Fruit fly (Drosophila melanogaster) whole organism, embryonic: ENCODE data around the gene Tsp5D.

Source experiments
- ATbp ChIP-seq: fragments of 200-800 bp; sonication (Bioruptor generic); optimal IDR thresholded peaks from 2 replicates; lab custom pipeline; 2017; ENCODE audit warnings: missing biosample characterization, mild to moderate bottlenecking, missing genetic modification characterization, missing genetic modification reagents
- Antp ChIP-seq: fragments of 200-800 bp; sonication (Bioruptor generic); optimal IDR thresholded peaks from 3 replicates; lab custom pipeline; 2016; ENCODE audit warnings: missing biosample characterization, missing genetic modification characterization
- B-H1 ChIP-seq: fragments of 200-800 bp; sonication (Bioruptor generic); IDR thresholded peaks from 3 replicates; pipeline ENCODE4 v1.3.6; 2022; ENCODE audit warnings: missing biosample characterization, missing genetic modification characterization
- CG10209 ChIP-seq: fragments of 200-800 bp; sonication (Bioruptor generic); optimal IDR thresholded peaks from 3 replicates; lab custom pipeline; 2017; ENCODE audit warnings: missing biosample characterization, mild to moderate bottlenecking, missing genetic modification characterization, missing genetic modification reagents
- CG10366 ChIP-seq: fragments of 200-800 bp; sonication (Bioruptor generic); IDR thresholded peaks from 2 replicates; pipeline ENCODE4 v1.3.6; 2022; ENCODE audit warnings: missing biosample characterization, missing genetic modification characterization
- CG10979 ChIP-seq: fragments of 200-800 bp; sonication (Bioruptor generic); optimal IDR thresholded peaks from 2 replicates; lab custom pipeline; 2018; ENCODE audit warnings: missing biosample characterization, mild to moderate bottlenecking, missing genetic modification characterization, moderate library complexity
- CG12071 ChIP-seq: fragments of 200-800 bp; sonication (Bioruptor generic); optimal IDR thresholded peaks from 3 replicates; lab custom pipeline; 2018; ENCODE audit warnings: missing biosample characterization, mild to moderate bottlenecking, missing genetic modification characterization
- CG12659 ChIP-seq: fragments of 200-800 bp; sonication (Bioruptor generic); optimal IDR thresholded peaks from 3 replicates; lab custom pipeline; 2017; ENCODE audit warnings: mild to moderate bottlenecking, missing biosample characterization, missing genetic modification reagents, missing genetic modification characterization
- CG12769 ChIP-seq: fragments of 200-800 bp; sonication (Bioruptor generic); optimal IDR thresholded peaks from 2 replicates; lab custom pipeline; 2019; ENCODE audit warnings: missing biosample characterization, mild to moderate bottlenecking, missing genetic modification characterization, moderate library complexity
- CG14965 ChIP-seq: fragments of 200-800 bp; sonication (Bioruptor generic); optimal IDR thresholded peaks from 2 replicates; lab custom pipeline; 2016; ENCODE audit warnings: missing biosample characterization, missing genetic modification characterization, borderline replicate concordance
- CG1647 ChIP-seq: fragments of 200-800 bp; sonication (Bioruptor generic); optimal IDR thresholded peaks from 3 replicates; lab custom pipeline; 2016; ENCODE audit warnings: missing biosample characterization, missing genetic modification characterization
- CG17385 ChIP-seq: fragments of 200-800 bp; sonication (Bioruptor generic); optimal IDR thresholded peaks from 3 replicates; lab custom pipeline; 2018; ENCODE audit warnings: missing biosample characterization, mild to moderate bottlenecking, missing genetic modification characterization
- CG18262 ChIP-seq: fragments of 200-800 bp; optimal IDR thresholded peaks from 3 replicates; lab custom pipeline; 2019; ENCODE audit warnings: missing biosample characterization, mild to moderate bottlenecking, missing genetic modification characterization, moderate library complexity
- CG2678 ChIP-seq: fragments of 200-800 bp; sonication (Bioruptor generic); optimal IDR thresholded peaks from 3 replicates; lab custom pipeline; 2019; ENCODE audit warnings: missing biosample characterization, mild to moderate bottlenecking, missing genetic modification characterization, moderate library complexity
- CG2712 ChIP-seq: fragments of 200-800 bp; optimal IDR thresholded peaks from 3 replicates; lab custom pipeline; 2019; ENCODE audit warnings: missing biosample characterization, mild to moderate bottlenecking, missing genetic modification characterization, moderate library complexity
- CG34422 ChIP-seq: fragments of 200-800 bp; sonication (Bioruptor generic); IDR thresholded peaks from 3 replicates; pipeline ENCODE4 v1.3.6; 2022; ENCODE audit warnings: missing biosample characterization, missing genetic modification characterization
- CG4360 ChIP-seq: fragments of 200-800 bp; sonication (Bioruptor generic); IDR thresholded peaks from 2 replicates; pipeline ENCODE4 v1.3.6; 2022; ENCODE audit warnings: missing biosample characterization, missing genetic modification characterization
- CG4617 ChIP-seq: fragments of 200-800 bp; sonication (Bioruptor generic); optimal IDR thresholded peaks from 3 replicates; lab custom pipeline; 2016; ENCODE audit warnings: missing biosample characterization, missing genetic modification characterization, borderline replicate concordance
- CG4730 ChIP-seq: fragments of 200-800 bp; sonication (Bioruptor generic); IDR thresholded peaks from 2 replicates; pipeline ENCODE4 v1.3.6; 2022; ENCODE audit warnings: missing biosample characterization, missing genetic modification characterization
- CG6765 ChIP-seq: fragments of 200-800 bp; sonication (Bioruptor generic); optimal IDR thresholded peaks from 3 replicates; lab custom pipeline; 2017; ENCODE audit warnings: missing biosample characterization, mild to moderate bottlenecking, missing genetic modification characterization
- CG7357 ChIP-seq: fragments of 200-800 bp; sonication (Bioruptor generic); IDR thresholded peaks from 3 replicates; pipeline ENCODE4 v1.3.6; 2022; ENCODE audit warnings: missing biosample characterization, missing genetic modification characterization
- CHES-1-like ChIP-seq: fragments of 200-800 bp; sonication (Bioruptor generic); optimal IDR thresholded peaks from 2 replicates; lab custom pipeline; 2016; ENCODE audit warnings: missing biosample characterization, missing genetic modification characterization
- CoRest ChIP-seq: fragments of 200-800 bp; sonication (Bioruptor generic); optimal IDR thresholded peaks from 3 replicates; lab custom pipeline; 2018; ENCODE audit warnings: missing biosample characterization, mild to moderate bottlenecking, missing genetic modification characterization, moderate library complexity
- Dbx ChIP-seq: fragments of 200-800 bp; sonication (Bioruptor generic); IDR thresholded peaks from 3 replicates; pipeline ENCODE4 v1.3.6; 2022; ENCODE audit warnings: missing biosample characterization, missing genetic modification characterization
- Dip3 ChIP-seq: fragments of 200-800 bp; sonication (Bioruptor generic); optimal IDR thresholded peaks from 3 replicates; lab custom pipeline; 2016; ENCODE audit warnings: missing biosample characterization, missing genetic modification characterization
- Dp ChIP-seq: fragments of 200-800 bp; sonication (Bioruptor generic); optimal IDR thresholded peaks from 2 replicates; lab custom pipeline; 2018; ENCODE audit warnings: missing biosample characterization, mild to moderate bottlenecking, missing genetic modification characterization, moderate library complexity
- E2f2 ChIP-seq: fragments of 200-800 bp; sonication (Bioruptor generic); IDR thresholded peaks from 2 replicates; pipeline ENCODE4 v1.3.6; 2022; ENCODE audit warnings: missing biosample characterization, missing genetic modification characterization
- Mes4 ChIP-seq: fragments of 200-800 bp; sonication (Bioruptor generic); optimal IDR thresholded peaks from 2 replicates; lab custom pipeline; 2016; ENCODE audit warnings: missing biosample characterization, missing genetic modification characterization
- Neu2 ChIP-seq: fragments of 200-800 bp; sonication (Bioruptor generic); optimal IDR thresholded peaks from 3 replicates; lab custom pipeline; 2016; ENCODE audit warnings: missing biosample characterization, missing genetic modification characterization, borderline replicate concordance
- Poxn ChIP-seq: fragments of 200-800 bp; sonication (Bioruptor generic); IDR thresholded peaks from 2 replicates; pipeline ENCODE4 v1.3.6; 2022; ENCODE audit warnings: missing biosample characterization, missing genetic modification characterization
- Ptx1 ChIP-seq: fragments of 200-800 bp; sonication (Bioruptor generic); IDR thresholded peaks from 2 replicates; pipeline ENCODE4 v1.3.6; 2022; ENCODE audit warnings: missing biosample characterization, missing genetic modification characterization
- Rfx ChIP-seq: fragments of 200-800 bp; sonication (Bioruptor generic); IDR thresholded peaks from 2 replicates; pipeline ENCODE4 v1.3.6; 2022; ENCODE audit warnings: missing biosample characterization, missing genetic modification characterization
- Sin3A ChIP-seq: fragments of >200 bp; optimal IDR thresholded peaks from 2 replicates; lab custom pipeline; 2018
- amos ChIP-seq: fragments of 200-800 bp; sonication (Bioruptor generic); IDR thresholded peaks from 2 replicates; pipeline ENCODE4 v1.3.6; 2022; ENCODE audit warnings: missing biosample characterization, missing genetic modification characterization; ENCODE audit not compliant: partially characterized antibody
- bab2 ChIP-seq: fragments of 200-800 bp; sonication (Bioruptor generic); optimal IDR thresholded peaks from 2 replicates; lab custom pipeline; 2016; ENCODE audit warnings: missing biosample characterization, missing genetic modification characterization
- esg ChIP-seq: fragments of 200-800 bp; sonication (Bioruptor generic); conservative IDR thresholded peaks from 2 replicates; pipeline ENCODE4 v1.3.6; 2022; ENCODE audit warnings: missing biosample characterization, missing genetic modification characterization
- exex ChIP-seq: fragments of 200-800 bp; sonication (Bioruptor generic); optimal IDR thresholded peaks from 4 replicates; lab custom pipeline; 2018; ENCODE audit warnings: missing biosample characterization, mild to moderate bottlenecking, missing genetic modification characterization, moderate library complexity
- hkb ChIP-seq, 2 experiments: fragments of 200-800 bp in 1 of 2; fragments of >200 bp in 1 of 2; sonication (Bioruptor generic) in 1 of 2; IDR thresholded peaks in 1 of 2; optimal IDR thresholded peaks in 1 of 2; 2 replicates each; pipeline versions ENCODE4 v1.3.6 to Lab custom; 2017 to 2022; ENCODE audit warnings: missing biosample characterization in 1 of 2, missing genetic modification characterization in 1 of 2
- jumu ChIP-seq: fragments of 200-800 bp; sonication (Bioruptor generic); optimal IDR thresholded peaks from 3 replicates; lab custom pipeline; 2016; ENCODE audit warnings: missing biosample characterization, missing genetic modification characterization
- lilli ChIP-seq: fragments of 200-800 bp; sonication (Bioruptor generic); optimal IDR thresholded peaks from 3 replicates; lab custom pipeline; 2016; ENCODE audit warnings: missing biosample characterization, missing genetic modification characterization
- nmo ChIP-seq: fragments of 200-800 bp; sonication (Bioruptor generic); optimal IDR thresholded peaks from 2 replicates; lab custom pipeline; 2018; ENCODE audit warnings: missing biosample characterization, mild to moderate bottlenecking, missing genetic modification characterization, moderate library complexity
- oc ChIP-seq: fragments of 200-800 bp; sonication (Bioruptor generic); optimal IDR thresholded peaks from 2 replicates; lab custom pipeline; 2018; ENCODE audit warnings: missing biosample characterization, mild to moderate bottlenecking, missing genetic modification characterization, moderate library complexity
- onecut ChIP-seq: fragments of 200-800 bp; sonication (Bioruptor generic); IDR thresholded peaks from 2 replicates; pipeline ENCODE4 v1.3.6; 2022; ENCODE audit warnings: missing biosample characterization, missing genetic modification characterization
- slbo ChIP-seq: fragments of 200-800 bp; sonication (Bioruptor generic); IDR thresholded peaks from 2 replicates; pipeline ENCODE4 v1.3.6; 2022; ENCODE audit warnings: missing biosample characterization, missing genetic modification characterization
- sr ChIP-seq: fragments of 200-800 bp; sonication (Bioruptor generic); IDR thresholded peaks from 3 replicates; pipeline ENCODE4 v1.3.6; 2022; ENCODE audit warnings: missing biosample characterization, missing genetic modification characterization
- stc ChIP-seq: fragments of 200-800 bp; sonication (Bioruptor generic); IDR thresholded peaks from 2 replicates; pipeline ENCODE4 v1.3.6; 2022; ENCODE audit warnings: missing biosample characterization, missing genetic modification characterization
- tna ChIP-seq: fragments of 200-800 bp; sonication (Bioruptor generic); IDR thresholded peaks from 2 replicates; pipeline ENCODE4 v1.3.6; 2022; ENCODE audit warnings: missing biosample characterization, missing genetic modification characterization; ENCODE audit not compliant: partially characterized antibody
- wor ChIP-seq: fragments of 200-800 bp; sonication (Bioruptor generic); IDR thresholded peaks from 2 replicates; pipeline ENCODE4 v1.3.6; 2022; ENCODE audit warnings: missing biosample characterization, missing genetic modification characterization

Gene Tsp5D

DNA sequence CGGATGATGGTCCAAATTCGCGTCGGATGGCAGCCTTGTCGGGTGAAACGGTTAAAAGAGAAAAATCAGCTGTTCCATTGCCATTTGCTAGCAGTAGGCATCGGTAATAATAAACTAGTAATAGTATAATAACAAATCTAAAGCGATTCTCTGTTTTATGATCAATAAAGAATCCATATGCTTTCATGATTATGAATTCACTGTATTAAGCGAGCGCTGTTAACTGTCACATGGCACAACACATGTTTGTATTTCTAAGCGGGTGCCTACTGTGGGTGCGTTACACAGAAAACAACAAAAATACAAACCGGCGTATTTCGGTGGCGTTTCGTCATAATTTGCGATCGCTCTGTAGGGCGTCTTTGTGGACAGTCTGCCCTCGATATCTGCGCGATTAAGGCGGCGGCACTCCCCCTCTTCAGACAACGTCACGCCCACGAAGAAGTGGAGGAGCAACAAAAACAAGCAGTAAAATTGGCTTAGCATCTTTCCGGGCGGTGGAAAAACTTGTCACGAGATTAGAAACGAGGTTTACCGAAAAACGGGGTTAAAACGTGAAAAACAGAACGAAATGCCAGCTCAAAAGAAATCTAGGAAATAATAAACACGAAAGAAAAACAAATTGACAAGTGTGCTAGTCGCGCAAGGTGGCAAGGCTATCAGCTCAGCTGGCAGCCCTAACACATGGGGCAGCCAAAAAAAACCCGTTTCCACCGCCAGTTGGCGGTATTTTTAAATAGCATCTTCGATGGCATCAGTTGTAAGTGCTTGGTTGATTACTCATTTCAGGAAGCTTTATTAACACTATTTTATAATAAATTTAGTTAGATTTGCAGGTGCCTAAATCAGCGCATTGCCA, 16.4 kb upstream of the Tsp5D start, which contains the start of the genes Nep1 and Mipp2 (continued):
- TF ChIP-seq CG10979 (tag; lab: Kevin White, UChicago) (no peak), CHES-1-like (GFP tag; lab: Kevin White, UChicago) (peak; percentile 40), Mes4 (GFP tag; lab: Kevin White, UChicago) (peak; percentile 9), bab2 (GFP tag; lab: Kevin White, UChicago) (peak; percentile 53), CG17385 (GFP tag; lab: Kevin White, UChicago) (no peak), Neu2 (GFP tag; lab: Kevin White, UChicago) (no peak), sr (GFP tag; lab: Robert Waterston, UW) (no peak), jumu (peak; percentile 59), Ptx1 (GFP tag; lab: Robert Waterston, UW) (peak; percentile 48), wor (GFP tag; lab: Robert Waterston, UW) (0 out of 2 replicates have a peak, but pooled peaks have one; percentile 10), CG12769 (tag; lab: Kevin White, UChicago) (peak; percentile 51), CG2712 (peak; percentile 18), Poxn (GFP tag; lab: Robert Waterston, UW) (no peak), CG4360 (GFP tag; lab: Robert Waterston, UW) (0 out of 2 replicates have a peak, but pooled peaks have one; percentile 5), Dbx (no peak; the same call in 1 of the 3 replicates), Dp (GFP tag; lab: Kevin White, UChicago) (peak; percentile 71), oc (tag; lab: Kevin White, UChicago) (no peak), CG2678 (peak; percentile 52), CG34422 (peak; percentile 46; the same call in 1 of the 3 replicates), CG12659 (GFP tag; lab: Kevin White, UChicago) (peak; percentile 42), ATbp (GFP tag; lab: Kevin White, UChicago) (peak; percentile 11), slbo (GFP tag; lab: Robert Waterston, UW) (peak; percentile 76), E2f2 (GFP tag; lab: Robert Waterston, UW) (peak; percentile 80), CG18262 (tag; lab: Kevin White, UChicago) (peak; percentile 8), Dip3 (no peak), Rfx (GFP tag; lab: Robert Waterston, UW) (peak; percentile 74), hkb (optimal IDR thresholded peaks at IDR 0.05; lab: Kevin White, UChicago) (no peak), hkb (GFP tag; IDR thresholded peaks at IDR 0.05; lab: Robert Waterston, UW) (0 out of 2 replicates have a peak, but pooled peaks have one; percentile 6), exex (tag; lab: Kevin White, UChicago) (no peak), CG14965 (GFP tag; lab: Kevin White, UChicago) (no peak), nmo (GFP tag; lab: Kevin White, UChicago) (peak; percentile 25), stc (GFP tag; lab: Robert Waterston, UW) (0 out of 2 replicates have a peak, but pooled peaks have one; percentile 46), B-H1 (GFP tag; lab: Robert Waterston, UW) (peak; percentile 23; the same call in 1 of the 3 replicates), lilli (GFP tag; lab: Kevin White, UChicago) (peak; percentile 42), CG6765 (no peak), CG10209 (GFP tag; lab: Kevin White, UChicago) (peak; percentile 38), onecut (GFP tag; lab: Robert Waterston, UW) (0 out of 2 replicates have a peak, but pooled peaks have one; percentile 6), CoRest (peak; percentile 34), CG10366 (GFP tag; lab: Robert Waterston, UW) (peak; percentile 48), Antp (GFP tag; lab: Kevin White, UChicago) (peak; percentile 38), amos (no peak), CG4730 (0 out of 2 replicates have a peak, but pooled peaks have one; percentile 12), esg (0 out of 2 replicates have a peak, but pooled peaks have one; percentile 23), CG1647 (GFP tag; lab: Kevin White, UChicago) (no peak), Sin3A (lab: Kevin White, UChicago) (peak; percentile 41), tna (GFP tag; lab: Robert Waterston, UW) (0 out of 2 replicates have a peak, but pooled peaks have one; percentile 28), CG4617 (GFP tag; lab: Kevin White, UChicago) (peak; percentile 36), CG7357 (peak; percentile 32; the same call in 2 of the 3 replicates), CG12071 (GFP tag; lab: Kevin White, UChicago) (peak; percentile 1)
